Fruit fly (Drosophila melanogaster) whole organism, prepupa: ENCODE data around the gene Prim2.

Experiments
- Blimp-1 ChIP-seq: fragments of 200-800 bp; sonication (Bioruptor generic); optimal IDR thresholded peaks from 3 replicates; lab custom pipeline; 2017; ENCODE audit warnings: missing biosample characterization, missing genetic modification characterization, mild to moderate bottlenecking, moderate library complexity, missing genetic modification reagents
- CG10631 ChIP-seq: fragments of 200-800 bp; sonication (Bioruptor generic); optimal IDR thresholded peaks from 2 replicates; lab custom pipeline; 2016; ENCODE audit warnings: missing biosample characterization, missing genetic modification characterization
- CG10669 ChIP-seq: fragments of 200-800 bp; sonication (Bioruptor generic); optimal IDR thresholded peaks from 3 replicates; lab custom pipeline; 2018; ENCODE audit warnings: missing biosample characterization, mild to moderate bottlenecking, missing genetic modification characterization, moderate library complexity
- CG11294 ChIP-seq: fragments of 200-800 bp; sonication (Bioruptor generic); IDR thresholded peaks from 2 replicates; pipeline ENCODE4 v1.3.6; 2022; ENCODE audit warnings: missing biosample characterization, missing genetic modification characterization
- CG11762 ChIP-seq: fragments of 200-800 bp; sonication (Bioruptor generic); optimal IDR thresholded peaks from 3 replicates; lab custom pipeline; 2016; ENCODE audit warnings: missing biosample characterization, missing genetic modification characterization; ENCODE audit not compliant: insufficient read depth
- CG11902 ChIP-seq: fragments of 200-800 bp; sonication (Bioruptor generic); optimal IDR thresholded peaks from 3 replicates; lab custom pipeline; 2016; ENCODE audit warnings: missing biosample characterization, missing genetic modification characterization
- CG15336 ChIP-seq: fragments of 200-800 bp; sonication (Bioruptor generic); IDR thresholded peaks from 2 replicates; pipeline ENCODE4 v1.3.6; 2022; ENCODE audit warnings: missing biosample characterization, missing genetic modification characterization
- CG1621 ChIP-seq: fragments of 200-800 bp; sonication (Bioruptor generic); optimal IDR thresholded peaks from 3 replicates; lab custom pipeline; 2018; ENCODE audit warnings: missing biosample characterization, mild to moderate bottlenecking, missing genetic modification characterization
- CG16779 ChIP-seq: fragments of 200-800 bp; sonication (Bioruptor generic); optimal IDR thresholded peaks from 3 replicates; lab custom pipeline; 2017; ENCODE audit warnings: missing biosample characterization, mild to moderate bottlenecking, missing genetic modification characterization
- CG3032 ChIP-seq: fragments of 200-800 bp; optimal IDR thresholded peaks from 2 replicates; lab custom pipeline; 2019; ENCODE audit warnings: missing biosample characterization, mild to moderate bottlenecking, missing genetic modification characterization, moderate library complexity
- CG31627 ChIP-seq: fragments of 200-800 bp; sonication (Bioruptor generic); optimal IDR thresholded peaks from 3 replicates; lab custom pipeline; 2016; ENCODE audit warnings: missing biosample characterization, missing genetic modification characterization
- CG32006 ChIP-seq: fragments of 200-800 bp; sonication (Bioruptor generic); optimal IDR thresholded peaks from 3 replicates; lab custom pipeline; 2017; ENCODE audit warnings: missing biosample characterization, mild to moderate bottlenecking, missing genetic modification characterization
- CG34406 ChIP-seq: fragments of 200-800 bp; sonication (Bioruptor generic); optimal IDR thresholded peaks from 3 replicates; lab custom pipeline; 2016; ENCODE audit warnings: missing biosample characterization, missing genetic modification characterization
- CG3919 ChIP-seq: fragments of 200-800 bp; sonication (Bioruptor generic); optimal IDR thresholded peaks from 3 replicates; lab custom pipeline; 2016; ENCODE audit warnings: missing biosample characterization, missing genetic modification characterization
- CG4318 ChIP-seq: fragments of 200-800 bp; sonication (Bioruptor generic); optimal IDR thresholded peaks from 3 replicates; lab custom pipeline; 2017; ENCODE audit warnings: missing biosample characterization, mild to moderate bottlenecking, missing genetic modification characterization
- CG6163 ChIP-seq: fragments of 200-800 bp; sonication (Bioruptor generic); IDR thresholded peaks from 3 replicates; pipeline ENCODE4 v1.3.6; 2022; ENCODE audit warnings: missing biosample characterization, missing genetic modification characterization
- CG6276 ChIP-seq: fragments of 200-800 bp; sonication (Bioruptor generic); optimal IDR thresholded peaks from 2 replicates; lab custom pipeline; 2017; ENCODE audit warnings: missing biosample characterization, mild to moderate bottlenecking, missing genetic modification characterization
- CG6808 ChIP-seq: fragments of 200-800 bp; sonication (Bioruptor generic); optimal IDR thresholded peaks from 3 replicates; lab custom pipeline; 2017; ENCODE audit warnings: missing biosample characterization, missing genetic modification characterization, mild to moderate bottlenecking, moderate library complexity, missing genetic modification reagents
- CG7368 ChIP-seq: fragments of 200-800 bp; sonication (Bioruptor generic); optimal IDR thresholded peaks from 3 replicates; lab custom pipeline; 2016; ENCODE audit warnings: missing biosample characterization, missing genetic modification characterization
- CG8119 ChIP-seq: fragments of 200-800 bp; sonication (Bioruptor generic); IDR thresholded peaks from 3 replicates; pipeline ENCODE4 v1.3.6; 2022; ENCODE audit warnings: missing biosample characterization, missing genetic modification characterization
- CG8319 ChIP-seq: fragments of 200-800 bp; sonication (Bioruptor generic); optimal IDR thresholded peaks from 3 replicates; lab custom pipeline; 2016; ENCODE audit warnings: missing biosample characterization, missing genetic modification characterization
- CG8632 ChIP-seq: fragments of 200-800 bp; sonication (Bioruptor generic); optimal IDR thresholded peaks from 3 replicates; lab custom pipeline; 2016; ENCODE audit warnings: missing biosample characterization, missing genetic modification characterization
- Eip78C ChIP-seq: fragments of 200-800 bp; sonication (Bioruptor generic); peaks from one replicate; lab custom pipeline; 2016; ENCODE audit warnings: missing biosample characterization, missing genetic modification characterization
- Eip93F ChIP-seq: fragments of 200-800 bp; sonication (Bioruptor generic); optimal IDR thresholded peaks from 2 replicates; lab custom pipeline; 2016; ENCODE audit warnings: missing biosample characterization, mild to moderate bottlenecking, missing genetic modification characterization
- Ets96B ChIP-seq: fragments of 200-800 bp; optimal IDR thresholded peaks from 2 replicates; lab custom pipeline; 2019; ENCODE audit warnings: missing biosample characterization, mild to moderate bottlenecking, missing genetic modification characterization, moderate library complexity
- Gug ChIP-seq: fragments of 200-800 bp; sonication (Bioruptor generic); IDR thresholded peaks from 2 replicates; pipeline ENCODE4 v1.3.6; 2022; ENCODE audit warnings: missing biosample characterization, missing genetic modification characterization
- Hr38 ChIP-seq: sonication (Bioruptor generic); optimal IDR thresholded peaks from 2 replicates; lab custom pipeline; 2016; ENCODE audit warnings: missing biosample characterization, missing genetic modification characterization
- Hr39 ChIP-seq: fragments of 200-800 bp; sonication (Bioruptor generic); optimal IDR thresholded peaks from 2 replicates; lab custom pipeline; 2016; ENCODE audit warnings: missing biosample characterization, missing genetic modification characterization
- Hr4 ChIP-seq: fragments of 200-800 bp; sonication (Bioruptor generic); optimal IDR thresholded peaks from 3 replicates; lab custom pipeline; 2016; ENCODE audit warnings: missing biosample characterization, missing genetic modification characterization
- Lpt ChIP-seq: fragments of 200-800 bp; sonication (Bioruptor generic); optimal IDR thresholded peaks from 3 replicates; lab custom pipeline; 2016; ENCODE audit warnings: missing biosample characterization, missing genetic modification characterization
- Met ChIP-seq: fragments of 200-800 bp; sonication (Bioruptor generic); optimal IDR thresholded peaks from 3 replicates; lab custom pipeline; 2016; ENCODE audit warnings: missing biosample characterization, missing genetic modification characterization
- OdsH ChIP-seq: fragments of 200-800 bp; sonication (Bioruptor generic); optimal IDR thresholded peaks from 3 replicates; lab custom pipeline; 2016; ENCODE audit warnings: missing biosample characterization, missing genetic modification characterization
- Smox ChIP-seq: fragments of 200-800 bp; sonication (Bioruptor generic); optimal IDR thresholded peaks from 3 replicates; lab custom pipeline; 2016; ENCODE audit warnings: missing biosample characterization, missing genetic modification characterization
- Sox14 ChIP-seq: fragments of 200-800 bp; sonication (Bioruptor generic); optimal IDR thresholded peaks from 3 replicates; lab custom pipeline; 2016; ENCODE audit warnings: missing biosample characterization, missing genetic modification characterization
- Sox15 ChIP-seq: fragments of 200-800 bp; sonication (Bioruptor generic); optimal IDR thresholded peaks from 3 replicates; lab custom pipeline; 2016; ENCODE audit warnings: missing biosample characterization, missing genetic modification characterization
- achi ChIP-seq: fragments of 200-800 bp; sonication (Bioruptor generic); optimal IDR thresholded peaks from 3 replicates; lab custom pipeline; 2016; ENCODE audit warnings: missing biosample characterization, missing genetic modification characterization
- cyc ChIP-seq: fragments of 200-800 bp; sonication (Bioruptor generic); optimal IDR thresholded peaks from 3 replicates; lab custom pipeline; 2016; ENCODE audit warnings: missing biosample characterization, missing genetic modification characterization
- dsx ChIP-seq: fragments of 200-800 bp; optimal IDR thresholded peaks from 3 replicates; lab custom pipeline; 2019; ENCODE audit warnings: missing biosample characterization, mild to moderate bottlenecking, missing genetic modification characterization, moderate library complexity; ENCODE audit not compliant: poor library complexity, severe bottlenecking
- eg ChIP-seq: fragments of 200-800 bp; sonication (Bioruptor generic); IDR thresholded peaks from 3 replicates; pipeline ENCODE4 v1.3.6; 2022; ENCODE audit warnings: missing biosample characterization, missing genetic modification characterization
- fd59A ChIP-seq: fragments of 200-800 bp; sonication (Bioruptor generic); optimal IDR thresholded peaks from 2 replicates; lab custom pipeline; 2017; ENCODE audit warnings: missing biosample characterization, mild to moderate bottlenecking, missing genetic modification characterization, missing genetic modification reagents
- fd85E ChIP-seq: fragments of 200-800 bp; sonication (Bioruptor generic); optimal IDR thresholded peaks from 3 replicates; lab custom pipeline; 2016; ENCODE audit warnings: missing biosample characterization, missing genetic modification characterization
- net ChIP-seq: fragments of 200-800 bp; sonication (Bioruptor generic); optimal IDR thresholded peaks from 3 replicates; lab custom pipeline; 2016; ENCODE audit warnings: missing biosample characterization, missing genetic modification characterization
- pdm3 ChIP-seq: fragments of 200-800 bp; sonication (Bioruptor generic); optimal IDR thresholded peaks from 3 replicates; lab custom pipeline; 2016; ENCODE audit warnings: missing biosample characterization, missing genetic modification characterization
- salr ChIP-seq, 2 experiments: fragments of 200-800 bp; sonication (Bioruptor generic); optimal IDR thresholded peaks; 3 replicates each; lab custom pipeline; 2016 to 2018; ENCODE audit warnings: missing biosample characterization in 2 of 2, missing genetic modification characterization in 2 of 2, mild to moderate bottlenecking in 1 of 2
- spab ChIP-seq: fragments of 200-800 bp; sonication (Bioruptor generic); optimal IDR thresholded peaks from 2 replicates; lab custom pipeline; 2017; ENCODE audit warnings: missing biosample characterization, mild to moderate bottlenecking, missing genetic modification characterization, missing genetic modification reagents
- svp ChIP-seq: fragments of 200-800 bp; sonication (Bioruptor generic); peaks from one replicate; lab custom pipeline; 2016; ENCODE audit warnings: missing biosample characterization, missing genetic modification characterization
- topi ChIP-seq: fragments of 200-800 bp; sonication (Bioruptor generic); optimal IDR thresholded peaks from 3 replicates; lab custom pipeline; 2016; ENCODE audit warnings: missing biosample characterization, missing genetic modification characterization
- vri ChIP-seq: fragments of 200-800 bp; sonication (Bioruptor generic); optimal IDR thresholded peaks from 3 replicates; lab custom pipeline; 2016; ENCODE audit warnings: missing biosample characterization, mild to moderate bottlenecking, missing genetic modification characterization

Prim2 gene

dm6 chr3L:20404515-20404914 lies 43.1 kb upstream of the Prim2 start:
- TF ChIP-seq Ets96B: no peak
- peak; percentile 5 for TF ChIP-seq Eip78C (GFP tag; lab: Kevin White, UChicago)
- no peak for TF ChIP-seq CG3919 (GFP tag; lab: Kevin White, UChicago)
- peak; percentile 4 for TF ChIP-seq svp (GFP tag; lab: Kevin White, UChicago)

- peak; percentile 63 for TF ChIP-seq CG10669 (GFP tag; lab: Kevin White, UChicago)
- TF ChIP-seq topi (GFP tag; lab: Kevin White, UChicago): peak; percentile 88
- peak; percentile 42; the same call in 2 of the 3 replicates for TF ChIP-seq CG6163 (GFP tag; lab: Robert Waterston, UW)
- peak; percentile 80 for TF ChIP-seq CG6808
- TF ChIP-seq spab (GFP tag; lab: Kevin White, UChicago): peak; percentile 62
- peak; percentile 37 for TF ChIP-seq Eip93F (GFP tag; lab: Kevin White, UChicago)
- TF ChIP-seq achi (GFP tag; lab: Kevin White, UChicago): peak; percentile 39
- peak; percentile 40 for TF ChIP-seq Hr4 (GFP tag; lab: Kevin White, UChicago)
- peak; percentile 41 for TF ChIP-seq net (GFP tag; lab: Kevin White, UChicago)
- peak; percentile 52 for TF ChIP-seq cyc (GFP tag; lab: Kevin White, UChicago)
- TF ChIP-seq fd59A (GFP tag; lab: Kevin White, UChicago): peak; percentile 74
- TF ChIP-seq CG1621: no peak
- peak; percentile 40 for TF ChIP-seq CG16779
- TF ChIP-seq Smox (GFP tag; lab: Kevin White, UChicago): peak; percentile 58
- peak; percentile 68 for TF ChIP-seq CG32006 (GFP tag; lab: Kevin White, UChicago)
- peak; percentile 67 for TF ChIP-seq CG3032 (tag; lab: Kevin White, UChicago)
- peak; percentile 82 for TF ChIP-seq Met (GFP tag; lab: Kevin White, UChicago)
- no peak for TF ChIP-seq fd85E
- TF ChIP-seq pdm3: peak; percentile 49
- TF ChIP-seq Gug (GFP tag; lab: Robert Waterston, UW): no peak
- TF ChIP-seq Hr38: no peak
- 0 out of 3 replicates have a peak, but pooled peaks have one; percentile 5 for TF ChIP-seq eg
- peak; percentile 75 for TF ChIP-seq Sox15 (GFP tag; lab: Kevin White, UChicago)
- peak; percentile 67 for TF ChIP-seq CG11902 (GFP tag; lab: Kevin White, UChicago)
- no peak for TF ChIP-seq vri
- no peak; the same call in 1 of the 2 replicates for TF ChIP-seq CG15336
- TF ChIP-seq CG31627 (GFP tag; lab: Kevin White, UChicago): peak; percentile 83
- TF ChIP-seq salr (GFP tag; optimal IDR thresholded peaks at IDR 0.05; lab: Kevin White, UChicago): peak; percentile 46 to 56
- peak; percentile 63 for TF ChIP-seq CG34406 (GFP tag; lab: Kevin White, UChicago)
- peak; percentile 97 for TF ChIP-seq dsx (GFP tag; lab: Kevin White, UChicago)
- TF ChIP-seq CG11294 (GFP tag; lab: Robert Waterston, UW): no peak
- TF ChIP-seq CG11762: no peak
- peak; percentile 63 for TF ChIP-seq OdsH (GFP tag; lab: Kevin White, UChicago)
- TF ChIP-seq Lpt (GFP tag; lab: Kevin White, UChicago): no peak
- TF ChIP-seq CG8319 (GFP tag; lab: Kevin White, UChicago): peak; percentile 33
- peak; percentile 61 for TF ChIP-seq Sox14 (GFP tag; lab: Kevin White, UChicago)
- TF ChIP-seq CG10631 (GFP tag; lab: Kevin White, UChicago): peak; percentile 70
- peak; percentile 62 for TF ChIP-seq Blimp-1
- peak; percentile 93 for TF ChIP-seq svp (GFP tag; lab: Kevin White, UChicago)
- peak; percentile 59 for TF ChIP-seq CG8632 (GFP tag; lab: Kevin White, UChicago)
- peak; percentile 41; the same call in 1 of the 3 replicates for TF ChIP-seq CG8119
- peak; percentile 5 for TF ChIP-seq CG6276 (GFP tag; lab: Kevin White, UChicago)
- peak; percentile 81 for TF ChIP-seq Hr39 (GFP tag; lab: Kevin White, UChicago)
- TF ChIP-seq CG4318 (GFP tag; lab: Kevin White, UChicago): peak; percentile 30
- TF ChIP-seq CG7368 (GFP tag; lab: Kevin White, UChicago): no peak
These were observed 42.4 kb upstream of the Prim2 start for dm6 chr3L:20403493-20404379.
